Worm (Caenorhabditis elegans) whole organism, L4/young adult: Measurements from ENCODE around the gene mre-11.

Experiments
- W03F9.2 ChIP-seq: fragments of 150-350 bp; optimal IDR thresholded peaks from 2 replicates; lab custom pipeline; 2014; ENCODE audit warnings: missing biosample characterization, missing genetic modification characterization
- dao-5 ChIP-seq: sonication (generic microtip); optimal IDR thresholded peaks from 2 replicates; lab custom pipeline; 2016; ENCODE audit warnings: missing genotype, missing genetic modification characterization, moderate library complexity, missing compliant biosample characterization
- him-1 ChIP-seq: sonication (generic microtip); optimal IDR thresholded peaks from 2 replicates; lab custom pipeline; 2016; ENCODE audit warnings: missing genotype, missing genetic modification reagents, missing genetic modification characterization, missing compliant biosample characterization

Gene mre-11

ce11 chrV:10721912-10722426 is 14.7 kb downstream of the mre-11 start:
- TF ChIP-seq W03F9.2 (no peak), him-1 (tag; lab: Kevin White, UChicago) (peak; percentile 39)

ce11 chrV:10721304-10721703 is 15.4 kb downstream of the mre-11 start:
- no peak for TF ChIP-seq him-1 (tag; lab: Kevin White, UChicago)
- no peak for TF ChIP-seq dao-5
- no peak for TF ChIP-seq W03F9.2

ce11 chrV:10720876-10721275 is 15.8 kb downstream of the mre-11 start:
- TF ChIP-seq W03F9.2, result no peak
- no peak for TF ChIP-seq him-1 (tag; lab: Kevin White, UChicago)
- TF ChIP-seq dao-5, result no peak

- no peak for TF ChIP-seq him-1 (tag; lab: Kevin White, UChicago)
- no peak for TF ChIP-seq dao-5
- no peak for TF ChIP-seq W03F9.2
These were observed 16.3 kb downstream of the mre-11 start for ce11 chrV:10720303-10720847.

ce11 chrV:10719833-10720170 is 16.9 kb downstream of the mre-11 start:
- TF ChIP-seq W03F9.2 (peak; percentile 11), him-1 (tag; lab: Kevin White, UChicago) (no peak)

- TF ChIP-seq dao-5 (no peak), him-1 (tag; lab: Kevin White, UChicago) (no peak), W03F9.2 (no peak)
These were observed 17.4 kb downstream of the mre-11 start for ce11 chrV:10719019-10719832.

- TF ChIP-seq dao-5 (no peak), him-1 (tag; lab: Kevin White, UChicago) (no peak), W03F9.2 (no peak)
These were observed 18.6 kb downstream of the mre-11 start for ce11 chrV:10718037-10718436.

- no peak for TF ChIP-seq W03F9.2
- no peak for TF ChIP-seq dao-5
- no peak for TF ChIP-seq him-1 (tag; lab: Kevin White, UChicago)
These were observed 19.6 kb downstream of the mre-11 start for ce11 chrV:10716865-10717713.

- TF ChIP-seq him-1 (tag; lab: Kevin White, UChicago) (peak; percentile 91), W03F9.2 (peak; percentile 40), dao-5 (no peak)
These were observed 21.2 kb downstream of the mre-11 start for ce11 chrV:10715158-10716152.

ce11 chrV:10714630-10715029 is 22.0 kb downstream of the mre-11 start:
- TF ChIP-seq W03F9.2 (no peak), him-1 (tag; lab: Kevin White, UChicago) (no peak), dao-5 (no peak)

ce11 chrV:10713704-10714239 is 22.9 kb downstream of the mre-11 start:
- TF ChIP-seq W03F9.2 (no peak), dao-5 (no peak), him-1 (tag; lab: Kevin White, UChicago) (no peak)

ce11 chrV:10712608-10712900 is 24.1 kb downstream of the mre-11 start:
- TF ChIP-seq dao-5, result no peak
- TF ChIP-seq him-1 (tag; lab: Kevin White, UChicago), result no peak
- TF ChIP-seq W03F9.2, result no peak

ce11 chrV:10711829-10712607 is 24.6 kb downstream of the mre-11 start:
- TF ChIP-seq W03F9.2, result no peak
- no peak for TF ChIP-seq him-1 (tag; lab: Kevin White, UChicago)
- TF ChIP-seq dao-5, result no peak
